Fruit fly (Drosophila melanogaster): ENCODE data around the gene brat.

brat gene

dm6 chr2L:19146047-19146446 is 12.4 kb downstream of the brat start:
- TF ChIP-seq insv (optimal IDR thresholded peaks at IDR 0.05) (no peak), h (optimal IDR thresholded peaks at IDR 0.05) (no peak), psq (optimal IDR thresholded peaks at IDR 0.05) (no peak), Sin3A (optimal IDR thresholded peaks at IDR 0.05) (no peak), Myc (optimal IDR thresholded peaks at IDR 0.05) (no peak), ttk (optimal IDR thresholded peaks at IDR 0.05) (no peak)

DNA sequence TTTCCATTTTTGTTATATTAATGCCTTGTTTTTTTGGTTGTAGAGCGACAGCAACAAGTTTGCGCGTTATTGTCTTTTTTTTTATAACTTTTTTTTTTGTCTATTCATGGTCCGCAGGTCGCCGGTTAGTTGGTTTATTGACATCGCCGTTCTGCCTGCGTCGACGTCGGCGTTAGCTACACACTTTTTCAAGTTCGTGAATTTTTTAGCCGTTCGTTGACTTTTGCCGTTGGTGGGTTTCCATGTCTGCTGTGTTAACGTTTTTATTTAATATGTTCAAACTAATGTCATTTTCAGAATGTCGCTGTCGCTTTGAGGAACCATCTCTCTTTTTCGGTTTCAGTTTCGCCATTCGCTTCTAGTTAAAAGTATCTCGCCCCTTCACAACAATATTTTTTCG is 13.0 kb downstream of the brat start:
- TF ChIP-seq Myc (optimal IDR thresholded peaks at IDR 0.05) (no peak), Sin3A (optimal IDR thresholded peaks at IDR 0.05) (no peak), insv (optimal IDR thresholded peaks at IDR 0.05) (no peak), psq (optimal IDR thresholded peaks at IDR 0.05) (no peak), ttk (optimal IDR thresholded peaks at IDR 0.05) (no peak), h (optimal IDR thresholded peaks at IDR 0.05) (no peak)

DNA sequence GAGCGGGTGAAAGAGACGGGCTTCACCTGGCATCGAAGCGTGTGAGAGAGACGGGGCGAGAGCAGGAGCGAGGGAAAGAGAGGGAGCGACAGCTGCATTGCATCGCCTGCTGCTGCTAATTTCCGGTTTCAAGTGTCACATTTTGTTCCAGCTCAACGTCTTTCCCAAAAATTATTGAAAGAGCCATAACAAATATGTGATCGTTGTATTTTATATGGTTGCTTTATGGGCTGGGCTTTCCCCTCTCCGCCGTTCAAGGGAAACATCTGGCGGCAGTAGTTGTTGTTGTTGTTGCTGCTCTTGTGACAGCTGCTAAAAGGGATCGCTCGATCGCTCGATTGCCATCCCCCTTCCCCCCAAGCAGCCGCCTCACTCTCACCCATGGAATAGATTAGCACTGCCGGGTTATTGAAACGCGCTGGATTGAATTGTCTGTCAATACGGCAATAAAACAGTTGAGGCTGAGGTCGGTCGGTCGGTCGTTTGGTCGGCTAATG is 21.3 kb downstream of the brat start:
- TF ChIP-seq h (optimal IDR thresholded peaks at IDR 0.05): no peak
- TF ChIP-seq Sin3A (optimal IDR thresholded peaks at IDR 0.05): no peak
- no peak for TF ChIP-seq psq (optimal IDR thresholded peaks at IDR 0.05)
- no peak for TF ChIP-seq ttk (optimal IDR thresholded peaks at IDR 0.05)
- no peak for TF ChIP-seq insv (optimal IDR thresholded peaks at IDR 0.05)
- TF ChIP-seq Myc (optimal IDR thresholded peaks at IDR 0.05): no peak

- TF ChIP-seq Sin3A (optimal IDR thresholded peaks at IDR 0.05): no peak
- TF ChIP-seq psq (optimal IDR thresholded peaks at IDR 0.05): no peak
- TF ChIP-seq h (optimal IDR thresholded peaks at IDR 0.05): no peak
- TF ChIP-seq ttk (optimal IDR thresholded peaks at IDR 0.05): no peak
- TF ChIP-seq Myc (optimal IDR thresholded peaks at IDR 0.05): no peak
- TF ChIP-seq insv (optimal IDR thresholded peaks at IDR 0.05): no peak
Measured at dm6 chr2L:19155937-19156736, 22.5 kb downstream of the brat start.

DNA sequence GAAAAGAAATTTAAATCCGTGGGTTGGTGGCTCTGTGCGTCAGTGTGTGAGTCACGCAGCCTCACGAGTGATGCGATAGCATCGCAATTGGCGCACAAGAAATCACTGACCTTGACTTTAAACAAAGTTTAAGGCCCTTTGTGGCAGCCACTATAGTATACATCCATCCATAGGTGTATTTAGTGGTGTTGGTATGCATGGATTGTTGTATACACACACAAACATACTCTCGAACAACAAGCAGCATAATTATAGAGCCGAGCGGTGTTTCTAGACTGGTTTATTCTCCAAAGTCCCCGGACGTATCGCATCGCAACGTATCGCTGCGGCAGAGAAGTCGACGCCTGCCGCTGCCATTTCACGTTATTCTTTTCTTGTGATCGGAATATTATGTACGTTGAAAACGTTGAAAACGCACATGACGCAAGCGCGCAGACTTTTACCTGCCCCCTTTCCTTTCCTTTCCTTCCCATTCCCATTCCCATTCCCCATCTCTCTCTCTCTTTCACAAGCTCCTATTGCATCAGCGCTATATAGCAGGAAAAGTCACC is 23.2 kb downstream of the brat start:
- TF ChIP-seq Myc (optimal IDR thresholded peaks at IDR 0.05) (no peak), psq (optimal IDR thresholded peaks at IDR 0.05) (no peak), h (optimal IDR thresholded peaks at IDR 0.05) (no peak), Sin3A (optimal IDR thresholded peaks at IDR 0.05) (no peak), ttk (optimal IDR thresholded peaks at IDR 0.05) (no peak), insv (optimal IDR thresholded peaks at IDR 0.05) (no peak)

DNA sequence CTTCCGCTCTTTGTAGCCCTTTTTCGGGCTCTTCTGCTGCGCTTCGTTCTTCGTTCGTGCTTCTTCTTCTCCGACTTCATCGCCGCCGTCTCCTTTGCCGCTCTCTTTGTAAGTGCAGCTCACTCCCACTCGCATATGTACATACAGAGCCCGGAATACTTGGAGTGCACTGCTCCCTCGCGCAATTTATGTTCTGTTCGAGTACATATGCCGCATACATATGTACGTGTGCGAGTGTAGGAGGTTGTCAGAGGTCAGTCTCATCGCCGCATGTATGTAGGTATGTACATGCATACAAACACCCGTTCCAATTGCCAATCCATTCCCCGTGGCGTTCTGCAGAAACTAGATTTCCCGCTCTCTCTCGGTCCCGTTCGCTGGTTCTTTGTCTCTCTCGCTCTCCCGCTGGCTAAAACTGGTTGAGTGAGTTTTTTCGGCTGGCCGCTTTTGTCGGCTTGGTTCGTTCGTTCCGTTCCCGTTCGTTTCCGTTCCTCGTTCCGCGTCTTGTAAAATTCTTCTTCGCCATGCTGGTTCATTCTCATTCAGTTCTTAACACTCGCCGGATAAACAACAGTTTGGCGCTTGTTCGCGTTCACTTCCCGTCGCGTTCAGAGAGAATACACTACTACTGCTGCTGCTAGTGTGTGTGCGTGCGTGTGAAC is 24.5 kb downstream of the brat start:
- TF ChIP-seq psq (optimal IDR thresholded peaks at IDR 0.05): no peak
- no peak for TF ChIP-seq Myc (optimal IDR thresholded peaks at IDR 0.05)
- TF ChIP-seq Sin3A (optimal IDR thresholded peaks at IDR 0.05): no peak
- no peak for TF ChIP-seq h (optimal IDR thresholded peaks at IDR 0.05)

DNA sequence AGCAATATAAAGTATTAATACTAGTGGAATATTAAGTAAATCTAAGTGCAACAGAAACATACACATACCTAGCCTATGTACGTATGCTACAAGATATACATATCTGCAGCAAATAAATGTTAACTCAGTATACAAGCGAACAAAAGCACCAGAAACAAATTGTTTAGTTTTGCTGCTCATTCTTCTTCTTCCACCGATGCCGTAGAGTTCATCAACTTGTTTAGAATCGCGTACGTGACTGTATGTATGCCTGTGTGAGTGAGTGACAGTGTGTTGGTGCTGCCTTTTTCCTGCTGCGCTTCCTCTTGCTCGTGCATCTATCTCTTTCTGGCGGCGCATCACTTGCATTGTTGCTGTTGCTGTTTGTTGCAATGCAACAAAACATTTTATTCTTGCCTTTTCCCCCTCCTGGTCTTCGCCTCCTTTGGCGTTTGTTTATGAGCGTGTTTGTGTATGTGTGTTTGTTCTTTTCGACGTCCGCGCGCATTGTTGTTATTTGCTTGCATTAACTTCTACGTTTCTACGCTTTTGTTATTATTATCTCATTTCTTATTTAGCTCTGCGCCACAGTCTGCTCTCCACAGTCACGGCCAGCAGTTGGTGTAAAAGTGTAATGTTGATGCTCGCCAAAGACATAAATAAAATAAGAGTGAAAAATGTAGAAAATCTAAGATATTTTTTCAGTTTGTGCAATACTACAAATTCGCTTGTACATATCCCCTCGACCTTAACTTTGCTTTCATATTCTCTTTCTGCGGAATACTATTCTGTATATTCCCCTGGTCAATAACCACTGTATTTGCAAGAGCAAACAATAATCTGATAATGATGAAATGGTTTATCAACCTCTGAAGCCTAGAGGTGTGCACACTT is 25.3 kb downstream of the brat start:
- TF ChIP-seq ttk (optimal IDR thresholded peaks at IDR 0.05) (no peak), h (optimal IDR thresholded peaks at IDR 0.05) (no peak), psq (optimal IDR thresholded peaks at IDR 0.05) (no peak), insv (optimal IDR thresholded peaks at IDR 0.05) (no peak), Sin3A (optimal IDR thresholded peaks at IDR 0.05) (no peak)

DNA sequence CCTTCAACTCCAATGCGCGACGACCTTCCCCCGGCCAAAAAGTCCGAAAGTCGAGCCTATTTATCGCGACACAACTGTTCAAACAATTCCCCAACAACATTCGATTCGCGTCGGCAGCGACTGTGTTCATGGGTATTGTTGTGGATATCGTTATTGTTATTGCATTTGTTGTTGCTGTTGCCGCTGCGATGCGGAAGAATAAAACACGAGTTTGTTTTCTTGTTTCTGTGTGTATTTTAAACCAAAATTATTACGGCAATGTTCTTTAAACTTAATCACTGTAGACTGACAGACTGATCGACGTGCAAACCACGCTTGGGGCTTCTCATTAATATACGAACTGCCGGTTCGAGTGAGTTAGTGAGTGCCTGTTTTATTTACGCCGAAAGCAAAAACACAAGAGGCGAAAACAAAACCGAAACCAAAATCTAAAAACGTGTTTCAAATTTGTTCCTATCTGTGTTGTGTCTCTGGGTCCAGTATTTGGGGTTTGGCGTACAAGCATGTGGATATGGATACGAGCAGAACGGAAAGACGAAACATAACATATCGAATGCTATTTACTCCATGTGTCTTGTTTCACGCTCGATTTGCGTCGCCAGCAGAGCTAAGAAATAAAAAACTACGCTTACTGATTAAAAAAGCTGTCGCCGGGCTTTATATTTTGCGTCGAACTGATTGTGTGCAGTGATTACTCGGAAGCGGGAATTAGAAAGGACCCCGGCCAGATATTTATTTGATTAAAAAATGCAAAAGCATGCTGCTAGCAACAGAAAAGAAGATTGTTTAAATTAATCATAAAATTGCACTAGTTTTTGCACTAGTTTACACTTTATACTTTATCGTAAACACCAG is 26.2 kb downstream of the brat start:
- TF ChIP-seq Myc (optimal IDR thresholded peaks at IDR 0.05) (no peak), h (optimal IDR thresholded peaks at IDR 0.05) (no peak), ttk (optimal IDR thresholded peaks at IDR 0.05) (no peak), insv (optimal IDR thresholded peaks at IDR 0.05) (no peak)

- TF ChIP-seq h (optimal IDR thresholded peaks at IDR 0.05): no peak
- no peak for TF ChIP-seq Myc (optimal IDR thresholded peaks at IDR 0.05)
- TF ChIP-seq insv (optimal IDR thresholded peaks at IDR 0.05): no peak
Measured at dm6 chr2L:19161307-19161999, 27.8 kb downstream of the brat start.

DNA sequence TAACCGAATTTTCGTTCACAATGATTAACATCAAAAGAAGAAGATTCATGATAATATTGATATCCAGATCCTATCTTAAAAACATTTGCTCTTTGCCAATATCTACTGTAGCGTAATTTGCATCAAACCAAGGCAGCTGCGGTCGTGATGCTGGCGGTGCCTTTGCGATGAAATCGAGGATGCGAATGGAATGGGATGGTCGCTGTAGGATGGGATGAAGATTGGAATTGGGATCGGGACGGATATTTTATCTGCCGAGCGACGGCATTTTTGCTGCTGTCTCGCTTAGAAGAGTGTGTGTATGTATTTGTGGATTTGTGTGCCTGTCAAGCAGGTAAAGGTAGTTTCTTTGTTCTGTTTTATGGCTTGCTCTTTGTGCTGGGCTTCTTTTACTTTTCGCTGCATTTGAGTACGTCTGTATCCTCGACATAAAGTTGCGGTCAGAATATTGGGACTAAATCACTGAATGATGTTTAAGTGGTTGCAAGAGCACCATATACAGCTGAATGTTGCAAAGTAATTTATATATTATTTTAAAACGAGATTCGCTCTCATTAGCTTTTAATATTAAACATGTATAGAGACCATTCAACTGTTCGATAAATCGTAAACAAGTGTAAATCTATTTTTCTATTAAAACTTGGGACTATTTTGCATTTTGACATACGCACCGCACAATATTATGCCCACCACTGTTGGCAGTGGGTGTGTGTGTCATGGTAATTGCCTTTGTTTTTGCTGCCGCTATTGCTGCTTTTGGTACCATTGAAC is 28.9 kb downstream of the brat start:
- TF ChIP-seq ttk (optimal IDR thresholded peaks at IDR 0.05) (no peak), Sin3A (optimal IDR thresholded peaks at IDR 0.05) (no peak), h (optimal IDR thresholded peaks at IDR 0.05) (no peak), insv (optimal IDR thresholded peaks at IDR 0.05) (no peak), Myc (optimal IDR thresholded peaks at IDR 0.05) (no peak), psq (optimal IDR thresholded peaks at IDR 0.05) (no peak)

All from Kc167 (cell line).